Fruit fly (Drosophila melanogaster): ENCODE results near the gene Vps2.

- TF ChIP-seq tai (GFP tag; optimal IDR thresholded peaks at IDR 0.05) (no peak), Vsx2 (GFP tag; optimal IDR thresholded peaks at IDR 0.05; ENCODE audit: partially characterized antibody) (no peak), OdsH (GFP tag; optimal IDR thresholded peaks at IDR 0.05) (peak; percentile 27), psq (GFP tag; optimal IDR thresholded peaks at IDR 0.05) (peak; percentile 4), pan (optimal IDR thresholded peaks at IDR 0.05) (no peak), Sp1 (GFP tag; optimal IDR thresholded peaks at IDR 0.05) (no peak), N (GFP tag; optimal IDR thresholded peaks at IDR 0.05) (no peak), br (GFP tag; optimal IDR thresholded peaks at IDR 0.05) (peak; percentile 2), brk (GFP tag; optimal IDR thresholded peaks at IDR 0.05) (no peak), ey (GFP tag; optimal IDR thresholded peaks at IDR 0.05) (peak; percentile 8), HLH106 (tag; optimal IDR thresholded peaks at IDR 0.05) (peak; percentile 35), h (GFP tag; optimal IDR thresholded peaks at IDR 0.05) (peak; percentile 43), fru (GFP tag; optimal IDR thresholded peaks at IDR 0.05) (peak; percentile 46)
Observed at dm6 chr3R:26075252-26075651, 22.6 kb downstream of the Vps2 start.
